Fruit fly (Drosophila melanogaster) whole organism, wandering third instar larva: ENCODE results near the gene CG13893.

ENCODE experiments used
- Abd-B ChIP-seq: fragments of >200 bp; optimal IDR thresholded peaks from 2 replicates; lab custom pipeline; 2017; ENCODE audit warnings: missing biosample characterization, missing genetic modification characterization
- CG32264 ChIP-seq: fragments of 200-800 bp; sonication (Bioruptor generic); optimal IDR thresholded peaks from 2 replicates; lab custom pipeline; 2016; ENCODE audit warnings: missing biosample characterization, missing genetic modification characterization
- CG9705 ChIP-seq: fragments of 200-800 bp; sonication (Bioruptor generic); optimal IDR thresholded peaks from 2 replicates; lab custom pipeline; 2018; ENCODE audit warnings: missing biosample characterization, mild to moderate bottlenecking, missing genetic modification characterization
- CrebA ChIP-seq: fragments of 200-800 bp; sonication (Bioruptor generic); optimal IDR thresholded peaks from 2 replicates; lab custom pipeline; 2016; ENCODE audit warnings: missing biosample characterization, mild to moderate bottlenecking, missing genetic modification characterization, borderline replicate concordance
- Dfd ChIP-seq: fragments of >200 bp; optimal IDR thresholded peaks from 2 replicates; lab custom pipeline; 2017; ENCODE audit warnings: missing biosample characterization, missing genetic modification characterization
- Dif ChIP-seq: fragments of 200-275, 200-300 bp; sonication (Bioruptor generic); optimal IDR thresholded peaks from 2 replicates; lab custom pipeline; 2018; ENCODE audit warnings: missing biosample characterization, missing genetic modification characterization; ENCODE audit not compliant: partially characterized antibody
- GATAd ChIP-seq: sonication (Bioruptor generic); optimal IDR thresholded peaks from 2 replicates; lab custom pipeline; 2016; ENCODE audit warnings: missing biosample characterization, missing genetic modification characterization
- HLH106 ChIP-seq: fragments of 200-800 bp; optimal IDR thresholded peaks from 3 replicates; lab custom pipeline; 2019; ENCODE audit warnings: missing biosample characterization, mild to moderate bottlenecking, missing genetic modification characterization, moderate library complexity
- Hnf4 ChIP-seq: fragments of 200-800 bp; sonication (Bioruptor generic); optimal IDR thresholded peaks from 2 replicates; lab custom pipeline; 2016; ENCODE audit warnings: missing biosample characterization, mild to moderate bottlenecking, missing genetic modification characterization
- Hr78 ChIP-seq: fragments of >200 bp; optimal IDR thresholded peaks from 2 replicates; lab custom pipeline; 2017; ENCODE audit warnings: missing biosample characterization, missing genetic modification characterization
- Hr83 ChIP-seq: fragments of 200-300 bp; sonication (Bioruptor generic); optimal IDR thresholded peaks from 2 replicates; lab custom pipeline; 2016; ENCODE audit warnings: missing biosample characterization, mild to moderate bottlenecking, missing genetic modification characterization, moderate library complexity; ENCODE audit not compliant: poor library complexity, severe bottlenecking
- Jra ChIP-seq: sonication (Bioruptor generic); optimal IDR thresholded peaks from 2 replicates; lab custom pipeline; 2016; ENCODE audit warnings: missing biosample characterization, missing genetic modification characterization
- Mio ChIP-seq: sonication (Bioruptor generic); optimal IDR thresholded peaks from 2 replicates; lab custom pipeline; 2016; ENCODE audit warnings: missing biosample characterization, missing genetic modification characterization
- Myc ChIP-seq: fragments of >200 bp; optimal IDR thresholded peaks from 2 replicates; lab custom pipeline; 2017
- N ChIP-seq: fragments of >200 bp; optimal IDR thresholded peaks from 2 replicates; lab custom pipeline; 2018; ENCODE audit warnings: missing biosample characterization, missing external identifiers, missing genetic modification characterization
- OdsH ChIP-seq: fragments of 200-800 bp; sonication (Bioruptor generic); optimal IDR thresholded peaks from 2 replicates; lab custom pipeline; 2016; ENCODE audit warnings: missing biosample characterization, mild to moderate bottlenecking, missing genetic modification characterization
- Rel ChIP-seq, 2 experiments: fragments of 200-800 bp; sonication (Bioruptor generic) in 1 of 2; optimal IDR thresholded peaks; 2 replicates in 1 of 2; 3 replicates in 1 of 2; lab custom pipeline; 2016 to 2019; ENCODE audit warnings: mild to moderate bottlenecking in 2 of 2, missing biosample characterization in 2 of 2, missing genetic modification characterization in 2 of 2, moderate library complexity in 1 of 2
- Sp1 ChIP-seq: fragments of 200-800 bp; sonication (Bioruptor generic); optimal IDR thresholded peaks from 3 replicates; lab custom pipeline; 2019; ENCODE audit warnings: missing biosample characterization, mild to moderate bottlenecking, missing genetic modification characterization, moderate library complexity
- Vsx2 ChIP-seq: fragments of 200-300, 225-300 bp; sonication (Bioruptor generic); optimal IDR thresholded peaks from 2 replicates; lab custom pipeline; 2018; ENCODE audit warnings: missing biosample characterization, missing genetic modification characterization; ENCODE audit not compliant: partially characterized antibody
- br ChIP-seq: fragments of 200-800 bp; sonication (Bioruptor generic); optimal IDR thresholded peaks from 2 replicates; lab custom pipeline; 2016; ENCODE audit warnings: missing biosample characterization, missing genetic modification characterization
- brk ChIP-seq: fragments of 200-800 bp; sonication (Bioruptor generic); optimal IDR thresholded peaks from 2 replicates; lab custom pipeline; 2016; ENCODE audit warnings: missing biosample characterization, mild to moderate bottlenecking, missing genetic modification characterization
- dl ChIP-seq, 2 experiments: fragments of 175-275, 200-275 bp in 1 of 2; fragments of 200-275 bp in 1 of 2; sonication (Bioruptor generic); optimal IDR thresholded peaks; lab custom pipeline; 2018; ENCODE audit warnings: mild to moderate bottlenecking in 2 of 2, missing biosample characterization in 2 of 2, missing genetic modification characterization in 2 of 2, moderate library complexity in 2 of 2; ENCODE audit not compliant: partially characterized antibody in 2 of 2, insufficient read depth in 1 of 2
- dmrt93B ChIP-seq: fragments of 200-800 bp; sonication (Bioruptor generic); optimal IDR thresholded peaks from 2 replicates; lab custom pipeline; 2018; ENCODE audit warnings: missing biosample characterization, mild to moderate bottlenecking, missing genetic modification characterization
- dsf ChIP-seq: sonication (Bioruptor generic); optimal IDR thresholded peaks from 2 replicates; lab custom pipeline; 2016; ENCODE audit warnings: missing biosample characterization, missing genetic modification characterization, borderline replicate concordance
- ey ChIP-seq: fragments of 200-800 bp; sonication (Bioruptor generic); optimal IDR thresholded peaks from 2 replicates; lab custom pipeline; 2016; ENCODE audit warnings: missing biosample characterization, missing genetic modification characterization
- foxo ChIP-seq, 2 experiments: fragments of 200-800 bp; sonication (Bioruptor generic); optimal IDR thresholded peaks; 2 replicates in 1 of 2; 3 replicates in 1 of 2; lab custom pipeline; 2016 to 2017; ENCODE audit warnings: missing biosample characterization in 2 of 2, missing genetic modification characterization in 2 of 2
- fru ChIP-seq: fragments of 200-800 bp; sonication (Bioruptor generic); optimal IDR thresholded peaks from 3 replicates; lab custom pipeline; 2016; ENCODE audit warnings: missing biosample characterization, mild to moderate bottlenecking, missing genetic modification characterization
- h ChIP-seq: fragments of 200-800 bp; sonication (Bioruptor generic); optimal IDR thresholded peaks from 3 replicates; lab custom pipeline; 2016; ENCODE audit warnings: missing biosample characterization, mild to moderate bottlenecking, missing genetic modification characterization
- jim ChIP-seq: fragments of 175-275, 200-325 bp; sonication (Bioruptor generic); optimal IDR thresholded peaks from 2 replicates; lab custom pipeline; 2016; ENCODE audit warnings: missing biosample characterization, mild to moderate bottlenecking, missing genetic modification characterization
- lola ChIP-seq: fragments of >200 bp; optimal IDR thresholded peaks from 2 replicates; lab custom pipeline; 2017; ENCODE audit warnings: missing biosample characterization, missing genetic modification characterization
- pan ChIP-seq: fragments of >200 bp; optimal IDR thresholded peaks from 2 replicates; lab custom pipeline; 2017
- psq ChIP-seq: fragments of 200-800 bp; sonication (Bioruptor generic); optimal IDR thresholded peaks from 3 replicates; lab custom pipeline; 2017; ENCODE audit warnings: missing biosample characterization, mild to moderate bottlenecking, missing genetic modification characterization, moderate library complexity
- rgr ChIP-seq: fragments of 200-800 bp; sonication (Bioruptor generic); optimal IDR thresholded peaks from 3 replicates; lab custom pipeline; 2016; ENCODE audit warnings: missing biosample characterization, mild to moderate bottlenecking, missing genetic modification characterization
- sage ChIP-seq: fragments of 200-800 bp; sonication (Bioruptor generic); optimal IDR thresholded peaks from 2 replicates; lab custom pipeline; 2016; ENCODE audit warnings: missing biosample characterization, mild to moderate bottlenecking, missing genetic modification characterization
- sv ChIP-seq: fragments of 200-800 bp; sonication (Bioruptor generic); optimal IDR thresholded peaks from 3 replicates; lab custom pipeline; 2016; ENCODE audit warnings: missing biosample characterization, missing genetic modification characterization
- tai ChIP-seq: sonication (Bioruptor generic); optimal IDR thresholded peaks from 2 replicates; lab custom pipeline; 2016; ENCODE audit warnings: missing biosample characterization, missing genetic modification characterization
- usp ChIP-seq: fragments of >200 bp; optimal IDR thresholded peaks from 2 replicates; lab custom pipeline; 2017; ENCODE audit warnings: missing biosample characterization, missing genetic modification characterization
- woc ChIP-seq: sonication (Bioruptor generic); optimal IDR thresholded peaks from 2 replicates; lab custom pipeline; 2016; ENCODE audit warnings: missing biosample characterization, mild to moderate bottlenecking, missing genetic modification characterization

CG13893 gene

dm6 chr3L:632058-632457 lies 28.2 kb upstream of the CG13893 start:
- TF ChIP-seq usp (GFP tag; lab: Kevin White, UChicago) (no peak), dsf (GFP tag; lab: Kevin White, UChicago) (no peak), CG9705 (GFP tag; lab: Kevin White, UChicago) (no peak), dmrt93B (no peak), br (GFP tag; lab: Kevin White, UChicago) (no peak), brk (GFP tag; lab: Kevin White, UChicago) (no peak), Hr78 (GFP tag; lab: Kevin White, UChicago) (no peak), fru (GFP tag; lab: Kevin White, UChicago) (no peak), Myc (no peak), lola (GFP tag; lab: Kevin White, UChicago) (no peak), Rel (GFP tag; optimal IDR thresholded peaks at IDR 0.05; lab: Kevin White, UChicago) (no peak), Rel (tag; optimal IDR thresholded peaks at IDR 0.05; lab: Kevin White, UChicago) (no peak), Hnf4 (GFP tag; lab: Kevin White, UChicago) (no peak), pan (no peak), Sp1 (GFP tag; lab: Kevin White, UChicago) (no peak), ey (GFP tag; lab: Kevin White, UChicago) (no peak), Vsx2 (no peak)

dm6 chr3L:630666-631065 lies 26.9 kb upstream of the CG13893 start:
- TF ChIP-seq rgr (no peak), Hr78 (GFP tag; lab: Kevin White, UChicago) (no peak), fru (GFP tag; lab: Kevin White, UChicago) (no peak), jim (GFP tag; lab: Kevin White, UChicago) (no peak), CG9705 (GFP tag; lab: Kevin White, UChicago) (no peak), Hr83 (GFP tag; lab: Kevin White, UChicago) (no peak), dmrt93B (no peak), Dif (GFP tag; lab: Kevin White, UChicago) (no peak), usp (GFP tag; lab: Kevin White, UChicago) (no peak)

dm6 chr3L:629916-630663 lies 26.3 kb upstream of the CG13893 start:
- TF ChIP-seq CG32264 (GFP tag; lab: Kevin White, UChicago) (no peak), N (no peak), rgr (peak; percentile 28), foxo (GFP tag; optimal IDR thresholded peaks at IDR 0.05; lab: Kevin White, UChicago) (peak in 1 of 2 experiments; percentile 39), Mio (no peak), brk (GFP tag; lab: Kevin White, UChicago) (no peak), Rel (GFP tag; optimal IDR thresholded peaks at IDR 0.05; lab: Kevin White, UChicago) (no peak), Rel (tag; optimal IDR thresholded peaks at IDR 0.05; lab: Kevin White, UChicago) (no peak), sv (GFP tag; lab: Kevin White, UChicago) (peak; percentile 44), tai (GFP tag; lab: Kevin White, UChicago) (no peak), Abd-B (GFP tag; lab: Kevin White, UChicago) (no peak), fru (GFP tag; lab: Kevin White, UChicago) (peak; percentile 38), psq (GFP tag; lab: Kevin White, UChicago) (peak; percentile 4), woc (peak; percentile 6), Sp1 (GFP tag; lab: Kevin White, UChicago) (no peak), lola (GFP tag; lab: Kevin White, UChicago) (no peak), usp (GFP tag; lab: Kevin White, UChicago) (no peak), CrebA (no peak), Myc (no peak), Dfd (GFP tag; lab: Kevin White, UChicago) (no peak), dsf (GFP tag; lab: Kevin White, UChicago) (no peak), dl (GFP tag; optimal IDR thresholded peaks at IDR 0.05; lab: Kevin White, UChicago; ENCODE audit: insufficient read depth in 1 of 2, partially characterized antibody in 2 of 2) (peak in 1 of 2 experiments; percentile 23), HLH106 (peak; percentile 12), h (GFP tag; lab: Kevin White, UChicago) (no peak), ey (GFP tag; lab: Kevin White, UChicago) (peak; percentile 23), OdsH (GFP tag; lab: Kevin White, UChicago) (no peak), br (GFP tag; lab: Kevin White, UChicago) (no peak), Jra (GFP tag; lab: Kevin White, UChicago) (no peak), Hr83 (GFP tag; lab: Kevin White, UChicago) (peak; percentile 21), jim (GFP tag; lab: Kevin White, UChicago) (no peak), CG9705 (GFP tag; lab: Kevin White, UChicago) (no peak), dmrt93B (no peak), GATAd (GFP tag; lab: Kevin White, UChicago) (no peak), Hnf4 (GFP tag; lab: Kevin White, UChicago) (no peak), sage (GFP tag; lab: Kevin White, UChicago) (no peak), Dif (GFP tag; lab: Kevin White, UChicago) (no peak)
